Worm (Caenorhabditis elegans) whole organism, L4 larva: Measurements from ENCODE around the gene Y38E10A.2.

Experiments used
- F10B5.3 ChIP-seq: sonication (generic microtip); optimal IDR thresholded peaks from 2 replicates; lab custom pipeline; 2016; ENCODE audit warnings: mild to moderate bottlenecking, missing genetic modification characterization, missing compliant biosample characterization
- F26F4.8 ChIP-seq: fragments of 200-800 bp; sonication (Bioruptor generic); conservative IDR thresholded peaks from 2 replicates; pipeline ENCODE4 v1.3.6; 2022; ENCODE audit warnings: missing genetic modification characterization, missing compliant biosample characterization
- Y48G9A.11 ChIP-seq: fragments of 200-800 bp; sonication (Bioruptor generic); IDR thresholded peaks from 2 replicates; pipeline ENCODE4 v1.3.6; 2022; ENCODE audit warnings: missing genetic modification reagents, missing genetic modification characterization, missing compliant biosample characterization
- Y5F2A.4 ChIP-seq: fragments of 200-800 bp; sonication (Bioruptor generic); optimal IDR thresholded peaks from 2 replicates; lab custom pipeline; 2018; ENCODE audit warnings: mild to moderate bottlenecking, missing genetic modification characterization, missing compliant biosample characterization
- Y75B8A.6 ChIP-seq: fragments of 200-800 bp; sonication (Bioruptor generic); IDR thresholded peaks from 2 replicates; pipeline ENCODE4 v1.3.6; 2022; ENCODE audit warnings: missing genetic modification reagents, missing genetic modification characterization, missing compliant biosample characterization
- aha-1 ChIP-seq: fragments of 150-350 bp; peaks from one replicate; lab custom pipeline; 2014; ENCODE audit warnings: missing biosample characterization, missing genetic modification characterization
- ama-1 ChIP-seq: fragments of 150-350 bp; optimal IDR thresholded peaks from 2 replicates; lab custom pipeline; 2014; ENCODE audit warnings: inconsistent platforms, mixed read lengths
- ceh-20 ChIP-seq: fragments of 200-800 bp; sonication (Bioruptor generic); IDR thresholded peaks from 2 replicates; pipeline ENCODE4 v1.3.6; 2022; ENCODE audit warnings: missing genetic modification reagents, missing genetic modification characterization, missing compliant biosample characterization
- ceh-62 ChIP-seq: sonication (generic microtip); optimal IDR thresholded peaks from 2 replicates; lab custom pipeline; 2017; ENCODE audit warnings: missing biosample characterization, missing genetic modification characterization
- dmd-9 ChIP-seq: fragments of 200-800 bp; sonication (Bioruptor generic); IDR thresholded peaks from 2 replicates; pipeline ENCODE4 v1.3.6; 2022; ENCODE audit warnings: missing genetic modification reagents, missing genetic modification characterization, missing compliant biosample characterization
- dve-1 ChIP-seq: sonication (generic microtip); optimal IDR thresholded peaks from 2 replicates; lab custom pipeline; 2017; ENCODE audit warnings: antibody characterized with exemption, mild to moderate bottlenecking, missing genetic modification characterization, missing compliant biosample characterization; ENCODE audit not compliant: insufficient read depth
- fos-1 ChIP-seq: fragments of 150-350 bp; optimal IDR thresholded peaks from 2 replicates; lab custom pipeline; 2014; ENCODE audit warnings: missing biosample characterization, missing genetic modification characterization
- hlh-11 ChIP-seq: fragments of 200-800 bp; sonication (Bioruptor generic); optimal IDR thresholded peaks from 2 replicates; lab custom pipeline; 2018; ENCODE audit warnings: mild to moderate bottlenecking, missing genetic modification characterization, missing compliant biosample characterization
- lim-7 ChIP-seq: fragments of 200-800 bp; sonication (Bioruptor generic); IDR thresholded peaks from 2 replicates; pipeline ENCODE4 v1.3.6; 2022; ENCODE audit warnings: missing genetic modification characterization, missing compliant biosample characterization
- lin-1 ChIP-seq: fragments of 200-800 bp; sonication (Bioruptor generic); IDR thresholded peaks from 2 replicates; pipeline ENCODE4 v1.3.6; 2022; ENCODE audit warnings: missing genetic modification reagents, missing genetic modification characterization, missing compliant biosample characterization
- mes-2 ChIP-seq: sonication (generic microtip); optimal IDR thresholded peaks from 2 replicates; lab custom pipeline; 2016; ENCODE audit warnings: missing genotype, mild to moderate bottlenecking, missing genetic modification characterization, missing compliant biosample characterization; ENCODE audit not compliant: poor library complexity, severe bottlenecking
- nhr-10 ChIP-seq: fragments of 150-350 bp; optimal IDR thresholded peaks from 2 replicates; lab custom pipeline; 2014; ENCODE audit warnings: missing biosample characterization, missing genetic modification characterization
- nhr-237 ChIP-seq: sonication (generic microtip); optimal IDR thresholded peaks from 2 replicates; lab custom pipeline; 2017; ENCODE audit warnings: missing biosample characterization, missing genetic modification characterization
- nhr-41 ChIP-seq: fragments of 200-800 bp; sonication (Bioruptor generic); IDR thresholded peaks from 2 replicates; pipeline ENCODE4 v1.3.6; 2022; ENCODE audit warnings: missing genetic modification reagents, missing genetic modification characterization, missing compliant biosample characterization
- nhr-48 ChIP-seq: sonication (generic microtip); optimal IDR thresholded peaks from 2 replicates; lab custom pipeline; 2016; ENCODE audit warnings: mild to moderate bottlenecking, missing genetic modification characterization, missing compliant biosample characterization
- nhr-6 ChIP-seq: fragments of 150-350 bp; optimal IDR thresholded peaks from 2 replicates; lab custom pipeline; 2014; ENCODE audit warnings: missing biosample characterization, missing genetic modification characterization
- nhr-76 ChIP-seq: fragments of 150-350 bp; optimal IDR thresholded peaks from 2 replicates; lab custom pipeline; 2014; ENCODE audit warnings: missing biosample characterization, missing genetic modification characterization
- pha-4 ChIP-seq, 2 experiments: fragments of 150-350 bp in 1 of 2; fragments of 200-800 bp in 1 of 2; sonication (Bioruptor generic) in 1 of 2; IDR thresholded peaks in 1 of 2; optimal IDR thresholded peaks in 1 of 2; 2 replicates each; pipeline versions ENCODE4 v1.3.6 to Lab custom; 2014 to 2022; ENCODE audit warnings: missing genetic modification characterization in 2 of 2, missing genetic modification reagents in 2 of 2, missing biosample characterization in 1 of 2, missing compliant biosample characterization in 1 of 2
- pqm-1 ChIP-seq: sonication (generic microtip); optimal IDR thresholded peaks from 2 replicates; lab custom pipeline; 2017; ENCODE audit warnings: missing biosample characterization, missing genetic modification characterization
- saeg-2 ChIP-seq: fragments of 200-800 bp; sonication (Bioruptor generic); IDR thresholded peaks from 2 replicates; pipeline ENCODE4 v1.3.6; 2022; ENCODE audit warnings: missing genetic modification reagents, missing genetic modification characterization, missing compliant biosample characterization
- sdz-12 ChIP-seq: fragments of 200-800 bp; sonication (Bioruptor generic); optimal IDR thresholded peaks from 2 replicates; lab custom pipeline; 2018; ENCODE audit warnings: mild to moderate bottlenecking, missing genetic modification characterization, missing compliant biosample characterization
- snpc-1.2 ChIP-seq: fragments of 200-800 bp; sonication (Bioruptor generic); IDR thresholded peaks from 2 replicates; pipeline ENCODE4 v1.3.6; 2022; ENCODE audit warnings: missing genetic modification reagents, missing genetic modification characterization, missing compliant biosample characterization
- snpc-4 ChIP-seq: fragments of 150-350 bp; optimal IDR thresholded peaks from 2 replicates; lab custom pipeline; 2014; ENCODE audit warnings: missing biosample characterization, missing genetic modification characterization
- tag-97 ChIP-seq: fragments of 200-800 bp; sonication (Bioruptor generic); IDR thresholded peaks from 2 replicates; pipeline ENCODE4 v1.3.6; 2022; ENCODE audit warnings: missing genetic modification characterization, missing compliant biosample characterization
- unc-130 ChIP-seq: sonication (generic microtip); optimal IDR thresholded peaks from 2 replicates; lab custom pipeline; 2016; ENCODE audit warnings: missing genetic modification reagents, missing genetic modification characterization, missing compliant biosample characterization
- unc-39 ChIP-seq: sonication (generic microtip); optimal IDR thresholded peaks from 2 replicates; lab custom pipeline; 2017; ENCODE audit warnings: missing biosample characterization, missing genetic modification characterization
- unc-62 ChIP-seq, 3 experiments: fragments of 150-350 bp in 1 of 3; sonication (generic microtip); optimal IDR thresholded peaks in 2 of 3; peaks in 1 of 3; 1 replicate in 1 of 3; 2 replicates in 2 of 3; lab custom pipeline; 2014 to 2017; ENCODE audit warnings: missing biosample characterization in 3 of 3, missing genetic modification characterization in 3 of 3, missing genetic modification reagents in 3 of 3, missing genotype in 1 of 3
- zip-2 ChIP-seq: fragments of 150-350 bp; optimal IDR thresholded peaks from 2 replicates; lab custom pipeline; 2014; ENCODE audit warnings: missing biosample characterization, missing genetic modification characterization

Y38E10A.2 gene

ce11 chrII:12620764-12621163, 47.3 kb upstream of the Y38E10A.2 start, which contains the start of gene nspe-1:
nspe-1 (minus strand) TSS chrII:12620864.
- TF ChIP-seq unc-39 (no peak), nhr-10 (tag; lab: Kevin White, UChicago) (no peak), nhr-41 (GFP tag; lab: Robert Waterston, UW) (no peak), nhr-48 (no peak), saeg-2 (GFP tag; lab: Robert Waterston, UW) (no peak), pqm-1 (no peak), pha-4 (GFP tag; IDR thresholded peaks at IDR 0.05; lab: Robert Waterston, UW) (no peak), pha-4 (tag; optimal IDR thresholded peaks at IDR 0.05; lab: Kevin White, UChicago) (no peak), unc-130 (GFP tag; lab: Kevin White, UChicago) (no peak), Y75B8A.6 (GFP tag; lab: Robert Waterston, UW) (no peak), ceh-62 (tag; lab: Kevin White, UChicago) (no peak), nhr-237 (tag; lab: Kevin White, UChicago) (no peak), ceh-20 (no peak), ama-1 (lab: Kevin White, UChicago) (no peak), snpc-4 (tag; lab: Kevin White, UChicago) (no peak), dve-1 (no peak), nhr-6 (tag; lab: Kevin White, UChicago) (no peak), fos-1 (tag; lab: Kevin White, UChicago) (no peak), dmd-9 (GFP tag; lab: Robert Waterston, UW) (no peak), unc-62 (GFP tag; optimal IDR thresholded peaks at IDR 0.05 in 1 of 2; lab: Kevin White, UChicago) (no peak), unc-62 (tag; optimal IDR thresholded peaks at IDR 0.05; lab: Kevin White, UChicago) (no peak)

ce11 chrII:12619288-12619687, 45.8 kb upstream of the Y38E10A.2 start, which contains the start of gene nspe-2:
nspe-2 (minus strand) TSS chrII:12619388.
- TF ChIP-seq lim-7 (GFP tag; lab: Robert Waterston, UW), result no peak
- peak in 1 of 2 experiments; percentile 46 for TF ChIP-seq unc-62 (GFP tag; optimal IDR thresholded peaks at IDR 0.05 in 1 of 2; lab: Kevin White, UChicago)
- no peak for TF ChIP-seq unc-62 (tag; optimal IDR thresholded peaks at IDR 0.05; lab: Kevin White, UChicago)
- TF ChIP-seq, all 104 proteins: peak for 1

ce11 chrII:12617586-12617985, 44.1 kb upstream of the Y38E10A.2 start, which contains the start of gene nspe-3:
nspe-3 (plus strand) TSS chrII:12617886.
- TF ChIP-seq nhr-76 (no peak), lin-1 (no peak), sdz-12 (GFP tag; lab: Kevin White, UChicago) (no peak), lim-7 (GFP tag; lab: Robert Waterston, UW) (no peak), F10B5.3 (no peak), ceh-20 (no peak), Y5F2A.4 (GFP tag; lab: Kevin White, UChicago) (no peak), hlh-11 (tag; lab: Kevin White, UChicago) (no peak), F26F4.8 (GFP tag; lab: Robert Waterston, UW) (no peak), Y48G9A.11 (GFP tag; lab: Robert Waterston, UW) (no peak), fos-1 (tag; lab: Kevin White, UChicago) (no peak), snpc-1.2 (GFP tag; lab: Robert Waterston, UW) (no peak), mes-2 (tag; lab: Kevin White, UChicago) (no peak), tag-97 (GFP tag; lab: Robert Waterston, UW) (no peak), aha-1 (tag; lab: Kevin White, UChicago) (no peak), unc-62 (GFP tag; optimal IDR thresholded peaks at IDR 0.05 in 1 of 2; lab: Kevin White, UChicago) (no peak), unc-62 (tag; optimal IDR thresholded peaks at IDR 0.05; lab: Kevin White, UChicago) (no peak)

ce11 chrII:12616081-12616480, 42.6 kb upstream of the Y38E10A.2 start, which contains the start of gene nspe-6:
nspe-6 (minus strand) TSS chrII:12616181.
- no peak for TF ChIP-seq zip-2 (tag; lab: Kevin White, UChicago)
- TF ChIP-seq aha-1 (tag; lab: Kevin White, UChicago), result peak; percentile 10
- TF ChIP-seq, all 104 proteins: peak for 1
